Worm (Caenorhabditis elegans) whole organism, L3 larva: Measurements from ENCODE around the gene T22B7.4.
A peak's percentile ranks its signal among the peaks of the same experiment; 100 is the strongest.

Experiments used
- R02D3.7 ChIP-seq: fragments of 150-350 bp; optimal IDR thresholded peaks from 2 replicates; lab custom pipeline; 2014; ENCODE audit warnings: missing biosample characterization, missing genetic modification characterization
- ZK546.5 ChIP-seq: sonication (generic microtip); optimal IDR thresholded peaks from 2 replicates; lab custom pipeline; 2017; ENCODE audit warnings: missing biosample characterization, missing genetic modification characterization
- ceh-9 ChIP-seq: sonication (generic microtip); optimal IDR thresholded peaks from 2 replicates; lab custom pipeline; 2018; ENCODE audit warnings: missing biosample characterization, missing genetic modification characterization
- daf-12 ChIP-seq: fragments of 150-350 bp; optimal IDR thresholded peaks from 2 replicates; lab custom pipeline; 2014; ENCODE audit warnings: missing biosample characterization, missing genetic modification reagents, missing genetic modification characterization
- egl-27 ChIP-seq: sonication (generic microtip); optimal IDR thresholded peaks from 4 replicates; lab custom pipeline; 2017; ENCODE audit warnings: missing biosample characterization, missing genetic modification reagents, missing genetic modification characterization
- egl-5 ChIP-seq: fragments of 150-350 bp; optimal IDR thresholded peaks from 2 replicates; lab custom pipeline; 2017; ENCODE audit warnings: missing biosample characterization, missing genetic modification reagents, missing genetic modification characterization, inconsistent platforms
- elt-1 ChIP-seq: fragments of 150-350 bp; optimal IDR thresholded peaks from 2 replicates; lab custom pipeline; 2014; ENCODE audit warnings: missing biosample characterization, missing genetic modification characterization
- elt-2 ChIP-seq: sonication (generic microtip); optimal IDR thresholded peaks from 2 replicates; lab custom pipeline; 2016; ENCODE audit warnings: missing genetic modification reagents, mild to moderate bottlenecking, missing genetic modification characterization, missing compliant biosample characterization
- elt-3 ChIP-seq, 3 experiments: fragments of 150-350 bp in 1 of 3; sonication (generic microtip) in 2 of 3; optimal IDR thresholded peaks; 2 replicates in 2 of 3; 4 replicates in 1 of 3; lab custom pipeline; 2014 to 2017; ENCODE audit warnings: missing biosample characterization in 3 of 3, missing genetic modification characterization in 3 of 3
- eor-1 ChIP-seq, 2 experiments: fragments of 150-350 bp; optimal IDR thresholded peaks; 2 replicates each; lab custom pipeline; 2014 to 2018; ENCODE audit warnings: missing biosample characterization in 2 of 2, missing genetic modification characterization in 2 of 2
- fkh-10 ChIP-seq: sonication (generic microtip); optimal IDR thresholded peaks from 2 replicates; lab custom pipeline; 2017; ENCODE audit warnings: missing biosample characterization, missing genetic modification reagents, missing genetic modification characterization
- fos-1 ChIP-seq: fragments of 150-350 bp; optimal IDR thresholded peaks from 2 replicates; lab custom pipeline; 2014; ENCODE audit warnings: missing biosample characterization, missing genetic modification characterization
- hmg-11 ChIP-seq: sonication (generic microtip); optimal IDR thresholded peaks from 2 replicates; lab custom pipeline; 2016; ENCODE audit warnings: missing genetic modification characterization, missing compliant biosample characterization
- jun-1 ChIP-seq: fragments of 150-350 bp; optimal IDR thresholded peaks from 2 replicates; lab custom pipeline; 2014; ENCODE audit warnings: missing biosample characterization, missing genetic modification reagents, missing genetic modification characterization
- lin-15B ChIP-seq: fragments of 150-350 bp; optimal IDR thresholded peaks from 2 replicates; lab custom pipeline; 2014; ENCODE audit warnings: missing biosample characterization, missing genetic modification characterization
- lin-39 ChIP-seq: fragments of 150-350 bp; optimal IDR thresholded peaks from 2 replicates; lab custom pipeline; 2018; ENCODE audit warnings: missing biosample characterization, missing genetic modification reagents, missing genetic modification characterization
- mdl-1 ChIP-seq: fragments of 150-350 bp; optimal IDR thresholded peaks from 2 replicates; lab custom pipeline; 2014; ENCODE audit warnings: missing biosample characterization, missing genetic modification characterization
- nfya-1 ChIP-seq: sonication (generic microtip); optimal IDR thresholded peaks from 2 replicates; lab custom pipeline; 2017; ENCODE audit warnings: missing genetic modification characterization, mild to moderate bottlenecking, missing compliant biosample characterization, antibody characterized with exemption, moderate library complexity; ENCODE audit not compliant: insufficient read depth
- nhr-11 ChIP-seq: fragments of 150-350 bp; optimal IDR thresholded peaks from 2 replicates; lab custom pipeline; 2014; ENCODE audit warnings: missing biosample characterization, missing genetic modification characterization
- nhr-23 ChIP-seq: fragments of 150-350 bp; optimal IDR thresholded peaks from 2 replicates; lab custom pipeline; 2014; ENCODE audit warnings: missing biosample characterization, missing genetic modification reagents, missing genetic modification characterization
- nhr-237 ChIP-seq: fragments of 150-350 bp; optimal IDR thresholded peaks from 2 replicates; lab custom pipeline; 2014; ENCODE audit warnings: missing biosample characterization, missing genetic modification characterization
- nhr-25 ChIP-seq: sonication (generic microtip); optimal IDR thresholded peaks from 2 replicates; lab custom pipeline; 2017; ENCODE audit warnings: missing biosample characterization, missing genetic modification characterization
- nhr-43 ChIP-seq: sonication (generic microtip); optimal IDR thresholded peaks from 2 replicates; lab custom pipeline; 2016; ENCODE audit warnings: mild to moderate bottlenecking, missing genetic modification characterization, missing compliant biosample characterization; ENCODE audit not compliant: poor library complexity, severe bottlenecking
- nhr-67 ChIP-seq: fragments of 150-350 bp; optimal IDR thresholded peaks from 2 replicates; lab custom pipeline; 2014; ENCODE audit warnings: missing biosample characterization, missing genetic modification characterization
- nhr-76 ChIP-seq: fragments of 150-350 bp; sonication (generic microtip); optimal IDR thresholded peaks from 5 replicates; lab custom pipeline; 2014; ENCODE audit warnings: missing biosample characterization, missing genetic modification characterization
- pha-4 ChIP-seq: fragments of 150-350 bp; optimal IDR thresholded peaks from 2 replicates; lab custom pipeline; 2014; ENCODE audit warnings: missing biosample characterization, missing genetic modification reagents, missing genetic modification characterization
- pqm-1 ChIP-seq: fragments of 150-350 bp; optimal IDR thresholded peaks from 2 replicates; lab custom pipeline; 2017; ENCODE audit warnings: missing biosample characterization, missing genetic modification characterization, inconsistent platforms
- sea-2 ChIP-seq: fragments of 150-350 bp; sonication (generic microtip); optimal IDR thresholded peaks from 4 replicates; lab custom pipeline; 2014; ENCODE audit warnings: missing biosample characterization, missing genetic modification reagents, missing genetic modification characterization
- skn-1 ChIP-seq: fragments of 150-350 bp; optimal IDR thresholded peaks from 2 replicates; lab custom pipeline; 2014; ENCODE audit warnings: missing biosample characterization, missing genetic modification characterization
- tbx-2 ChIP-seq: sonication (generic microtip); optimal IDR thresholded peaks from 2 replicates; lab custom pipeline; 2016; ENCODE audit warnings: mild to moderate bottlenecking, missing genetic modification characterization, missing compliant biosample characterization
- unc-39 ChIP-seq: sonication (generic microtip); optimal IDR thresholded peaks from 4 replicates; lab custom pipeline; 2017; ENCODE audit warnings: missing biosample characterization, missing genetic modification characterization
- unc-62 ChIP-seq: fragments of 150-350 bp; sonication (generic microtip); optimal IDR thresholded peaks from 4 replicates; lab custom pipeline; 2014; ENCODE audit warnings: missing biosample characterization, missing genetic modification reagents, missing genetic modification characterization
- ztf-4 ChIP-seq: fragments of 150-350 bp; optimal IDR thresholded peaks from 2 replicates; lab custom pipeline; 2014; ENCODE audit warnings: missing biosample characterization, missing genetic modification characterization

The T22B7.4 gene

DNA sequence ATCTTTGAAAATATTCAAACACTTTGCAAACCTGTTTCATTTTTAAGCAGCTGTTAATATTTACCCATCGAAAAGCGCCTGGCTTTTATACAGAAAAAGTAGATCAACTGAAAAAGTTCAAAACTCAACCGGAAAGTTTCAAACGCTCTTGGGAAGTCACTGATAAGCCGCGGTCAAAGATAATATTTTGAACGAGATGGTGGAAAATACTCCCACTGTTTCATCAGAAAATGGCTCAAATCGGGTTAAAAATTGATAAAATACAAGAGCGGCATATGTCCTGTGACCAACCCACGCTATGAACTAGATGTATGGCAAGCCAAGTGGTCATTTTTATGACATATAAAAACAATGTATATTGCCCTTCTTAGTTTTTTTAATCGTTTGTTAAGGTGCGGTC lies 42.0 kb downstream of the T22B7.4 start, which contains the start of gene sulp-2:
sulp-2 (minus strand) TSS at position 107 of the 400 bp plus-strand sequence.
- TF ChIP-seq egl-27 (no peak), elt-2 (peak; percentile 35), pqm-1 (tag; lab: Kevin White, UChicago) (peak; percentile 52)
- TF ChIP-seq, all 47 proteins: peak for 2

DNA sequence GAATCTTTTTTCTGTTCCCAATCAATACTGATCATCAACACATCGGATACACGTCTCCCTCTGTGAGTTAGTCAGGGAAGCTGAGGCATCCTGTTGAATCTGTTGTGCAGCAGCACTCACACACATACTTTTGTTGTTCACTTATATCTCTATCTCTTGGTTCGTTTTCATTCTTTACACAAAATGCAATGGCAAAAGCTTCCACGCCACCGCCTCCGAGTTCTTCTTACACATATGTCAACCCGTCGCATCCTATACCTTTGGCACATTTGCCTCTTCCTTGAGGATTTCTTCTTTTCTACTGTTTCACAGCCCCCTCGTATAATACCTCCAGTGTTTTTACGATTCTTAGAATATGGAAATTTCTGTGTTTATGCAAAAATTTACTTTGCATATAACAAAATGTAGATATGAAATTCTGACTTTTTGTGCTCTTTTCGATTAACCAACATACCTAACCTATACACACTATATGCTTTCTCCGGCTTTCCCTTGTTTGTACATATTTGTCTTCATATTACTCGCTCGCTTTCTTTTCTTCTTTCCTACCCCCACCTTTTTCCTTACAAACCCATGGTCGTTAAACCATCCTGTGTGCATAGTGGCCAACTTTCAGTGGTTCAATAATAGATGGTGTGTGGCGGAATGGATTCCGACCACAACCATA lies 48.6 kb downstream of the T22B7.4 start, which contains the start of gene unc-97:
unc-97 (plus strand) TSS at position 617 of the 667 bp plus-strand sequence.
- peak; percentile 2 for TF ChIP-seq pha-4 (tag; lab: Kevin White, UChicago)
- TF ChIP-seq nhr-23 (tag; lab: Kevin White, UChicago): no peak

DNA sequence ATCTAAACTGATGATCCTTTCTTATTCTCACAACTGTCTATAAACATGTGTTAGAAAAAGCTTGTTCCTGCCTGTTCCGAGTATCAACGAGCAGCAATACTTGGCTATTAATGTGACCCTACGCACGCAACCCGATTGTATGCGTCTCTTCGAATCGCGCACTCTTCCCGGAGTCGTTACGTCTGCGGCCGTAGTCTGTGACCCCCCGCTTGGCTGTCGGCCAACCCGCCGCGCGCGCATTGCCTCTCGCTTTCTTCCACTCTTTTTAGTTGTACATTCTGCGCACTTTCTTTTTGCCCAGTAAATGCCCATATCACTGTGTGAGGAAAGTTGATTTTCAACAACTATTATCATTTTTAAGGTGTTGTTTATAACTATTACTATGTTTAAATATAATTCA lies 49.4 kb downstream of the T22B7.4 start:
- no peak for TF ChIP-seq egl-27
- TF ChIP-seq jun-1 (tag; lab: Kevin White, UChicago): no peak
- no peak for TF ChIP-seq tbx-2
- TF ChIP-seq unc-62 (GFP tag; lab: Kevin White, UChicago): no peak
- no peak for TF ChIP-seq nhr-11 (tag; lab: Kevin White, UChicago)
- TF ChIP-seq ceh-9: no peak
- no peak for TF ChIP-seq nhr-237 (tag; lab: Kevin White, UChicago)
- peak; percentile 5 for TF ChIP-seq lin-15B (tag; lab: Kevin White, UChicago)
- TF ChIP-seq lin-39 (tag; lab: Kevin White, UChicago): peak; percentile 81
- TF ChIP-seq sea-2 (GFP tag; lab: Kevin White, UChicago): no peak
- no peak for TF ChIP-seq mdl-1 (tag; lab: Kevin White, UChicago)
- no peak for TF ChIP-seq fos-1 (tag; lab: Kevin White, UChicago)
- TF ChIP-seq nhr-67: no peak
- no peak for TF ChIP-seq elt-1 (tag; lab: Kevin White, UChicago)
- TF ChIP-seq nhr-43: no peak
- no peak for TF ChIP-seq skn-1
- TF ChIP-seq pha-4 (tag; lab: Kevin White, UChicago): peak; percentile 31
- no peak for TF ChIP-seq elt-2
- TF ChIP-seq nhr-76 (tag; lab: Kevin White, UChicago): no peak
- TF ChIP-seq hmg-11 (tag; lab: Kevin White, UChicago): peak; percentile 86
- peak; percentile 57 for TF ChIP-seq nhr-23 (tag; lab: Kevin White, UChicago)
- no peak for TF ChIP-seq unc-39 (tag; lab: Kevin White, UChicago)
- TF ChIP-seq elt-3 (tag; optimal IDR thresholded peaks at IDR 0.05; lab: Kevin White, UChicago): no peak
- TF ChIP-seq ztf-4 (tag; lab: Kevin White, UChicago): no peak
- TF ChIP-seq fkh-10 (GFP tag; lab: Kevin White, UChicago): no peak
- TF ChIP-seq R02D3.7 (tag; lab: Kevin White, UChicago): no peak
- TF ChIP-seq ZK546.5: no peak
- TF ChIP-seq nhr-25 (tag; lab: Kevin White, UChicago): no peak
- no peak for TF ChIP-seq eor-1 (tag; optimal IDR thresholded peaks at IDR 0.05; lab: Kevin White, UChicago)
- TF ChIP-seq pqm-1 (tag; lab: Kevin White, UChicago): no peak
- peak; percentile 82 for TF ChIP-seq egl-5
- TF ChIP-seq daf-12 (tag; lab: Kevin White, UChicago): no peak
- peak; percentile 48 for TF ChIP-seq nfya-1
- TF ChIP-seq, all 47 proteins: peak for 7
